Fruit fly (Drosophila melanogaster) whole organism, embryonic: ENCODE results near the gene CG16904.

Source experiments
- Atf3 ChIP-seq: fragments of 200-800 bp; sonication (Bioruptor generic); optimal IDR thresholded peaks from 3 replicates; lab custom pipeline; 2016; ENCODE audit warnings: missing biosample characterization, missing genetic modification characterization
- Bteb2 ChIP-seq: fragments of 200-800 bp; sonication (Bioruptor generic); optimal IDR thresholded peaks from 2 replicates; lab custom pipeline; 2016; ENCODE audit warnings: missing biosample characterization, missing genetic modification characterization
- CG10274 ChIP-seq: fragments of 200-800 bp; sonication (Bioruptor generic); optimal IDR thresholded peaks from 3 replicates; lab custom pipeline; 2017; ENCODE audit warnings: missing biosample characterization, mild to moderate bottlenecking, missing genetic modification characterization
- CG10565 ChIP-seq: fragments of 200-800 bp; sonication (Bioruptor generic); optimal IDR thresholded peaks from 3 replicates; lab custom pipeline; 2016; ENCODE audit warnings: missing biosample characterization, mild to moderate bottlenecking, missing genetic modification characterization
- CG13894 ChIP-seq: fragments of 200-800 bp; sonication (Bioruptor generic); optimal IDR thresholded peaks from 3 replicates; lab custom pipeline; 2018; ENCODE audit warnings: missing biosample characterization, mild to moderate bottlenecking, missing genetic modification characterization, moderate library complexity
- CG14441 ChIP-seq: fragments of 200-800 bp; sonication (Bioruptor generic); IDR thresholded peaks from 2 replicates; pipeline ENCODE4 v1.3.6; 2022; ENCODE audit warnings: missing biosample characterization, missing genetic modification characterization
- CG2120 ChIP-seq: fragments of 200-800 bp; sonication (Bioruptor generic); optimal IDR thresholded peaks from 3 replicates; lab custom pipeline; 2016; ENCODE audit warnings: missing biosample characterization, missing genetic modification characterization
- CG32772 ChIP-seq: fragments of 200-800 bp; sonication (Bioruptor generic); IDR thresholded peaks from 2 replicates; pipeline ENCODE4 v1.3.6; 2022; ENCODE audit warnings: missing biosample characterization, missing genetic modification characterization
- CG3847 ChIP-seq: fragments of 200-800 bp; sonication (Bioruptor generic); IDR thresholded peaks from 2 replicates; pipeline ENCODE4 v1.3.6; 2022; ENCODE audit warnings: missing biosample characterization, missing genetic modification characterization
- CG3995 ChIP-seq: fragments of 200-800 bp; sonication (Bioruptor generic); optimal IDR thresholded peaks from 3 replicates; lab custom pipeline; 2016; ENCODE audit warnings: missing biosample characterization, missing genetic modification characterization
- CG4360 ChIP-seq: fragments of 200-800 bp; sonication (Bioruptor generic); IDR thresholded peaks from 2 replicates; pipeline ENCODE4 v1.3.6; 2022; ENCODE audit warnings: missing biosample characterization, missing genetic modification characterization
- CG4707 ChIP-seq: fragments of 200-800 bp; sonication (Bioruptor generic); optimal IDR thresholded peaks from 2 replicates; lab custom pipeline; 2018; ENCODE audit warnings: missing biosample characterization, mild to moderate bottlenecking, missing genetic modification characterization, moderate library complexity
- CG6254 ChIP-seq: fragments of 200-800 bp; sonication (Bioruptor generic); optimal IDR thresholded peaks from 3 replicates; lab custom pipeline; 2017; ENCODE audit warnings: mild to moderate bottlenecking, missing biosample characterization, missing genetic modification reagents, missing genetic modification characterization
- CG6683 ChIP-seq: fragments of 200-800 bp; sonication (Bioruptor generic); optimal IDR thresholded peaks from 2 replicates; lab custom pipeline; 2017; ENCODE audit warnings: missing biosample characterization, mild to moderate bottlenecking, missing genetic modification characterization, missing genetic modification reagents
- CG6765 ChIP-seq: fragments of 200-800 bp; sonication (Bioruptor generic); optimal IDR thresholded peaks from 3 replicates; lab custom pipeline; 2017; ENCODE audit warnings: missing biosample characterization, mild to moderate bottlenecking, missing genetic modification characterization
- CG6813 ChIP-seq: fragments of 200-800 bp; sonication (Bioruptor generic); optimal IDR thresholded peaks from 2 replicates; lab custom pipeline; 2017; ENCODE audit warnings: missing biosample characterization, missing genetic modification characterization, mild to moderate bottlenecking, moderate library complexity, missing genetic modification reagents
- CG7786 ChIP-seq: fragments of 200-800 bp; sonication (Bioruptor generic); optimal IDR thresholded peaks from 2 replicates; lab custom pipeline; 2016; ENCODE audit warnings: missing biosample characterization, missing genetic modification characterization
- CG7987 ChIP-seq: fragments of 200-800 bp; sonication (Bioruptor generic); optimal IDR thresholded peaks from 2 replicates; lab custom pipeline; 2018; ENCODE audit warnings: missing biosample characterization, mild to moderate bottlenecking, missing genetic modification characterization, moderate library complexity
- CrebB ChIP-seq: fragments of 200-800 bp; sonication (Bioruptor generic); optimal IDR thresholded peaks from 3 replicates; lab custom pipeline; 2018; ENCODE audit warnings: missing biosample characterization, mild to moderate bottlenecking, missing genetic modification characterization
- Dip3 ChIP-seq: fragments of 200-800 bp; sonication (Bioruptor generic); optimal IDR thresholded peaks from 3 replicates; lab custom pipeline; 2016; ENCODE audit warnings: missing biosample characterization, missing genetic modification characterization
- Dp ChIP-seq: fragments of 200-800 bp; sonication (Bioruptor generic); optimal IDR thresholded peaks from 2 replicates; lab custom pipeline; 2018; ENCODE audit warnings: missing biosample characterization, mild to moderate bottlenecking, missing genetic modification characterization, moderate library complexity
- Dref ChIP-seq: fragments of 200-800 bp; sonication (Bioruptor generic); IDR thresholded peaks from 2 replicates; pipeline ENCODE4 v1.3.6; 2022; ENCODE audit warnings: missing biosample characterization, missing genetic modification characterization
- E2f2 ChIP-seq: fragments of 200-800 bp; sonication (Bioruptor generic); IDR thresholded peaks from 2 replicates; pipeline ENCODE4 v1.3.6; 2022; ENCODE audit warnings: missing biosample characterization, missing genetic modification characterization
- Fer2 ChIP-seq: fragments of 200-800 bp; sonication (Bioruptor generic); optimal IDR thresholded peaks from 2 replicates; lab custom pipeline; 2018; ENCODE audit warnings: missing biosample characterization, mild to moderate bottlenecking, missing genetic modification characterization, moderate library complexity
- H2.0 ChIP-seq: fragments of 200-800 bp; sonication (Bioruptor generic); IDR thresholded peaks from 2 replicates; pipeline ENCODE4 v1.3.6; 2022; ENCODE audit warnings: missing biosample characterization, missing genetic modification characterization
- HLH54F ChIP-seq: fragments of 200-800 bp; sonication (Bioruptor generic); optimal IDR thresholded peaks from 3 replicates; lab custom pipeline; 2016; ENCODE audit warnings: missing biosample characterization, missing genetic modification characterization
- Hmx ChIP-seq: fragments of 200-800 bp; sonication (Bioruptor generic); optimal IDR thresholded peaks from 2 replicates; lab custom pipeline; 2016; ENCODE audit warnings: missing biosample characterization, missing genetic modification characterization
- Hsf ChIP-seq: fragments of 200-800 bp; sonication (Bioruptor generic); optimal IDR thresholded peaks from 3 replicates; lab custom pipeline; 2016; ENCODE audit warnings: missing biosample characterization, missing genetic modification characterization
- Jarid2 ChIP-seq: fragments of 200-800 bp; sonication (Bioruptor generic); optimal IDR thresholded peaks from 3 replicates; lab custom pipeline; 2017; ENCODE audit warnings: mild to moderate bottlenecking, missing biosample characterization, missing genetic modification reagents, missing genetic modification characterization
- Oli ChIP-seq: fragments of 200-800 bp; sonication (Bioruptor generic); optimal IDR thresholded peaks from 2 replicates; lab custom pipeline; 2018; ENCODE audit warnings: missing biosample characterization, mild to moderate bottlenecking, missing genetic modification characterization, moderate library complexity
- Trl ChIP-seq, 3 experiments: fragments of >200 bp in 2 of 3; fragments of 200-800 bp in 1 of 3; sonication (Bioruptor generic) in 1 of 3; optimal IDR thresholded peaks; 2 replicates in 1 of 3; 3 replicates in 2 of 3; lab custom pipeline; 2016 to 2017; ENCODE audit warnings: missing biosample characterization in 1 of 3, missing genetic modification characterization in 1 of 3
- aop ChIP-seq: fragments of 200-800 bp; sonication (Bioruptor generic); IDR thresholded peaks from 2 replicates; pipeline ENCODE4 v1.3.6; 2022; ENCODE audit warnings: missing biosample characterization, missing genetic modification characterization
- bbx ChIP-seq: fragments of 200-800 bp; sonication (Bioruptor generic); IDR thresholded peaks from 2 replicates; pipeline ENCODE4 v1.3.6; 2022; ENCODE audit warnings: missing biosample characterization, missing genetic modification characterization; ENCODE audit not compliant: partially characterized antibody
- cato ChIP-seq: fragments of 200-800 bp; sonication (Bioruptor generic); optimal IDR thresholded peaks from 2 replicates; lab custom pipeline; 2016; ENCODE audit warnings: missing biosample characterization, missing genetic modification characterization, borderline replicate concordance
- chinmo ChIP-seq: fragments of 200-800 bp; sonication (Bioruptor generic); IDR thresholded peaks from 4 replicates; pipeline ENCODE4 v1.3.6; 2022; ENCODE audit warnings: missing biosample characterization, missing genetic modification characterization; ENCODE audit not compliant: partially characterized antibody
- chn ChIP-seq: fragments of 200-800 bp; sonication (Bioruptor generic); optimal IDR thresholded peaks from 2 replicates; lab custom pipeline; 2016; ENCODE audit warnings: missing biosample characterization, missing genetic modification characterization
- crc ChIP-seq: fragments of 200-800 bp; sonication (Bioruptor generic); optimal IDR thresholded peaks from 2 replicates; lab custom pipeline; 2016; ENCODE audit warnings: missing biosample characterization, missing genetic modification characterization
- da ChIP-seq: fragments of 200-800 bp; sonication (Bioruptor generic); optimal IDR thresholded peaks from 2 replicates; lab custom pipeline; 2016; ENCODE audit warnings: missing biosample characterization, missing genetic modification characterization
- dm ChIP-seq: fragments of 200-800 bp; sonication (Bioruptor generic); optimal IDR thresholded peaks from 3 replicates; lab custom pipeline; 2016; ENCODE audit warnings: missing biosample characterization, missing genetic modification characterization
- emc ChIP-seq: fragments of 200-800 bp; sonication (Bioruptor generic); optimal IDR thresholded peaks from 2 replicates; lab custom pipeline; 2016; ENCODE audit warnings: missing biosample characterization, missing genetic modification characterization
- luna ChIP-seq: fragments of 200-800 bp; sonication (Bioruptor generic); optimal IDR thresholded peaks from 2 replicates; lab custom pipeline; 2016; ENCODE audit warnings: missing biosample characterization, missing genetic modification characterization
- mam ChIP-seq: fragments of 200-800 bp; sonication (Bioruptor generic); optimal IDR thresholded peaks from 3 replicates; lab custom pipeline; 2016; ENCODE audit warnings: missing biosample characterization, missing genetic modification characterization
- mirr ChIP-seq: fragments of 200-800 bp; sonication (Bioruptor generic); optimal IDR thresholded peaks from 3 replicates; lab custom pipeline; 2018; ENCODE audit warnings: missing biosample characterization, mild to moderate bottlenecking, missing genetic modification characterization
- repo ChIP-seq: fragments of 200-800 bp; sonication (Bioruptor generic); optimal IDR thresholded peaks from 2 replicates; lab custom pipeline; 2016; ENCODE audit warnings: missing biosample characterization, missing genetic modification characterization
- slbo ChIP-seq: fragments of 200-800 bp; sonication (Bioruptor generic); IDR thresholded peaks from 2 replicates; pipeline ENCODE4 v1.3.6; 2022; ENCODE audit warnings: missing biosample characterization, missing genetic modification characterization
- ssp ChIP-seq: fragments of 200-800 bp; sonication (Bioruptor generic); IDR thresholded peaks from 2 replicates; pipeline ENCODE4 v1.3.6; 2022; ENCODE audit warnings: missing biosample characterization, missing genetic modification characterization
- tll ChIP-seq, 2 experiments: fragments of 200-800 bp in 1 of 2; fragments of >200 bp in 1 of 2; sonication (Bioruptor generic) in 1 of 2; optimal IDR thresholded peaks; 2 replicates each; lab custom pipeline; 2017 to 2019; ENCODE audit warnings: missing biosample characterization in 2 of 2, missing genetic modification characterization in 2 of 2, mild to moderate bottlenecking in 1 of 2, moderate library complexity in 1 of 2
- twi ChIP-seq: fragments of 200-800 bp; optimal IDR thresholded peaks from 2 replicates; lab custom pipeline; 2019; ENCODE audit warnings: missing biosample characterization, mild to moderate bottlenecking, missing genetic modification characterization, moderate library complexity
- vfl ChIP-seq: fragments of 200-800 bp; sonication (Bioruptor generic); optimal IDR thresholded peaks from 2 replicates; lab custom pipeline; 2016; ENCODE audit warnings: missing biosample characterization, missing genetic modification characterization

Gene CG16904

dm6 chr3R:9800644-9801330 is 16.0 kb downstream of the CG16904 start, which contains the start of the genes CG9467 and CG8526 (continued):
- TF ChIP-seq Jarid2 (GFP tag; lab: Kevin White, UChicago) (no peak), dm (GFP tag; lab: Kevin White, UChicago) (no peak), Trl (optimal IDR thresholded peaks at IDR 0.05; lab: Kevin White, UChicago) (no peak), Trl (GFP tag; optimal IDR thresholded peaks at IDR 0.05; lab: Kevin White, UChicago) (peak; percentile 28), twi (peak; percentile 55), CG3847 (GFP tag; lab: Robert Waterston, UW) (peak; percentile 77), luna (GFP tag; lab: Kevin White, UChicago) (no peak), Bteb2 (GFP tag; lab: Kevin White, UChicago) (no peak), CG14441 (GFP tag; lab: Robert Waterston, UW) (peak; percentile 58), CrebB (tag; lab: Kevin White, UChicago) (no peak), mam (GFP tag; lab: Kevin White, UChicago) (peak; percentile 59), cato (GFP tag; lab: Kevin White, UChicago) (peak; percentile 44), Atf3 (GFP tag; lab: Kevin White, UChicago) (no peak), Dip3 (GFP tag; lab: Kevin White, UChicago) (peak; percentile 15), mirr (GFP tag; lab: Kevin White, UChicago) (no peak), H2.0 (GFP tag; lab: Robert Waterston, UW) (peak; percentile 50), bbx (GFP tag; lab: Robert Waterston, UW) (peak; percentile 32; the same call in 1 of the 2 replicates), da (GFP tag; lab: Kevin White, UChicago) (no peak), aop (GFP tag; lab: Robert Waterston, UW) (no peak), CG6813 (GFP tag; lab: Kevin White, UChicago) (no peak), CG13894 (tag; lab: Kevin White, UChicago) (no peak), Dref (GFP tag; lab: Robert Waterston, UW) (peak; percentile 34; the same call in 1 of the 2 replicates), CG2120 (GFP tag; lab: Kevin White, UChicago) (peak; percentile 74), CG7987 (no peak), vfl (GFP tag; lab: Kevin White, UChicago) (peak; percentile 40), emc (GFP tag; lab: Kevin White, UChicago) (no peak), tll (GFP tag; optimal IDR thresholded peaks at IDR 0.05; lab: Kevin White, UChicago) (peak in 1 of 2 experiments; percentile 44), HLH54F (GFP tag; lab: Kevin White, UChicago) (peak; percentile 30), CG10565 (GFP tag; lab: Kevin White, UChicago) (no peak), CG6765 (GFP tag; lab: Kevin White, UChicago) (peak; percentile 2), CG4360 (GFP tag; lab: Robert Waterston, UW) (no peak), CG10274 (GFP tag; lab: Kevin White, UChicago) (no peak), CG3995 (GFP tag; lab: Kevin White, UChicago) (peak; percentile 99), chn (GFP tag; lab: Kevin White, UChicago) (peak; percentile 44), chinmo (GFP tag; lab: Robert Waterston, UW) (peak; percentile 79; the same call in 2 of the 4 replicates), CG6683 (GFP tag; lab: Kevin White, UChicago) (no peak), crc (no peak), Oli (peak; percentile 37), Hmx (GFP tag; lab: Kevin White, UChicago) (no peak), ssp (GFP tag; lab: Robert Waterston, UW) (peak; percentile 61), CG32772 (peak; percentile 51; the same call in 1 of the 2 replicates), repo (no peak), Fer2 (tag; lab: Kevin White, UChicago) (peak; percentile 30), E2f2 (GFP tag; lab: Robert Waterston, UW) (peak; percentile 82), CG6254 (GFP tag; lab: Kevin White, UChicago) (peak; percentile 61), slbo (GFP tag; lab: Robert Waterston, UW) (peak; percentile 86), CG4707 (GFP tag; lab: Kevin White, UChicago) (no peak), Dp (GFP tag; lab: Kevin White, UChicago) (peak; percentile 77), CG7786 (no peak), Hsf (GFP tag; lab: Kevin White, UChicago) (peak; percentile 60)
